Fruit fly (Drosophila melanogaster) whole organism, embryonic: Measurements from ENCODE around the gene dls.

Experiments
- BEAF-32 ChIP-seq: fragments of 200-800 bp; sonication (Bioruptor generic); optimal IDR thresholded peaks from 3 replicates; lab custom pipeline; 2017; ENCODE audit warnings: missing biosample characterization, missing genetic modification characterization, mild to moderate bottlenecking, moderate library complexity, missing genetic modification reagents
- CG11696 ChIP-seq: fragments of 200-800 bp; sonication (Bioruptor generic); IDR thresholded peaks from 2 replicates; pipeline ENCODE4 v1.3.6; 2022; ENCODE audit warnings: missing biosample characterization, missing genetic modification characterization
- CG12104 ChIP-seq: fragments of 200-800 bp; sonication (Bioruptor generic); optimal IDR thresholded peaks from 3 replicates; lab custom pipeline; 2016; ENCODE audit warnings: missing biosample characterization, missing genetic modification characterization
- CG12155 ChIP-seq: fragments of 200-800 bp; sonication (Bioruptor generic); optimal IDR thresholded peaks from 3 replicates; lab custom pipeline; 2016; ENCODE audit warnings: missing biosample characterization, missing genetic modification characterization
- CG13287 ChIP-seq: fragments of 200-800 bp; sonication (Bioruptor generic); IDR thresholded peaks from 2 replicates; pipeline ENCODE4 v1.3.6; 2022; ENCODE audit warnings: missing biosample characterization, missing genetic modification characterization; ENCODE audit not compliant: partially characterized antibody
- CG14965 ChIP-seq: fragments of 200-800 bp; sonication (Bioruptor generic); optimal IDR thresholded peaks from 2 replicates; lab custom pipeline; 2016; ENCODE audit warnings: missing biosample characterization, missing genetic modification characterization, borderline replicate concordance
- CG17829 ChIP-seq: fragments of 200-800 bp; optimal IDR thresholded peaks from 2 replicates; lab custom pipeline; 2019; ENCODE audit warnings: missing biosample characterization, mild to moderate bottlenecking, missing genetic modification characterization, moderate library complexity
- CG2129 ChIP-seq: fragments of 200-800 bp; sonication (Bioruptor generic); IDR thresholded peaks from 2 replicates; pipeline ENCODE4 v1.3.6; 2022; ENCODE audit warnings: missing biosample characterization, missing genetic modification characterization; ENCODE audit not compliant: partially characterized antibody
- CG2202 ChIP-seq: fragments of 200-800 bp; sonication (Bioruptor generic); optimal IDR thresholded peaks from 2 replicates; lab custom pipeline; 2018; ENCODE audit warnings: missing biosample characterization, mild to moderate bottlenecking, missing genetic modification characterization
- CG34376 ChIP-seq: fragments of 200-800 bp; sonication (Bioruptor generic); optimal IDR thresholded peaks from 2 replicates; lab custom pipeline; 2018; ENCODE audit warnings: missing biosample characterization, mild to moderate bottlenecking, missing genetic modification characterization
- CG34422 ChIP-seq: fragments of 200-800 bp; sonication (Bioruptor generic); IDR thresholded peaks from 3 replicates; pipeline ENCODE4 v1.3.6; 2022; ENCODE audit warnings: missing biosample characterization, missing genetic modification characterization
- CG9727 ChIP-seq: fragments of 200-800 bp; sonication (Bioruptor generic); optimal IDR thresholded peaks from 3 replicates; lab custom pipeline; 2017; ENCODE audit warnings: missing biosample characterization, mild to moderate bottlenecking, missing genetic modification characterization
- Dfd ChIP-seq, 2 experiments: fragments of >200 bp; optimal IDR thresholded peaks; 2 replicates each; lab custom pipeline; 2017; ENCODE audit warnings: missing biosample characterization in 2 of 2, missing genetic modification characterization in 2 of 2
- Dll ChIP-seq: fragments of 200-800 bp; sonication (Bioruptor generic); IDR thresholded peaks from 4 replicates; pipeline ENCODE4 v1.3.6; 2022; ENCODE audit warnings: missing biosample characterization, missing genetic modification characterization; ENCODE audit not compliant: partially characterized antibody
- Dref ChIP-seq: fragments of 200-800 bp; sonication (Bioruptor generic); IDR thresholded peaks from 2 replicates; pipeline ENCODE4 v1.3.6; 2022; ENCODE audit warnings: missing biosample characterization, missing genetic modification characterization
- Drgx ChIP-seq: fragments of 200-800 bp; sonication (Bioruptor generic); IDR thresholded peaks from 2 replicates; pipeline ENCODE4 v1.3.6; 2022; ENCODE audit warnings: missing biosample characterization, missing genetic modification characterization
- E2f2 ChIP-seq: fragments of 200-800 bp; sonication (Bioruptor generic); IDR thresholded peaks from 2 replicates; pipeline ENCODE4 v1.3.6; 2022; ENCODE audit warnings: missing biosample characterization, missing genetic modification characterization
- Ets65A ChIP-seq: fragments of 200-800 bp; sonication (Bioruptor generic); peaks from one replicate; lab custom pipeline; 2016; ENCODE audit warnings: missing biosample characterization, missing genetic modification characterization
- MBD-R2 ChIP-seq: fragments of 200-800 bp; sonication (Bioruptor generic); IDR thresholded peaks from 2 replicates; pipeline ENCODE4 v1.3.6; 2022; ENCODE audit warnings: missing biosample characterization, missing genetic modification characterization
- Med ChIP-seq: fragments of 200-800 bp; sonication (Bioruptor generic); peaks from one replicate; lab custom pipeline; 2016; ENCODE audit warnings: missing biosample characterization, missing genetic modification characterization, mild to moderate bottlenecking, inconsistent platforms, moderate library complexity
- Xbp1 ChIP-seq: fragments of 200-800 bp; sonication (Bioruptor generic); optimal IDR thresholded peaks from 3 replicates; lab custom pipeline; 2016; ENCODE audit warnings: missing biosample characterization, mild to moderate bottlenecking, missing genetic modification characterization
- crp ChIP-seq, 2 experiments: fragments of 200-800 bp; sonication (Bioruptor generic); optimal IDR thresholded peaks; 2 replicates in 1 of 2; 3 replicates in 1 of 2; lab custom pipeline; 2017; ENCODE audit warnings: missing biosample characterization in 2 of 2, missing genetic modification characterization in 2 of 2, mild to moderate bottlenecking in 1 of 2, moderate library complexity in 1 of 2
- dm ChIP-seq: fragments of 200-800 bp; sonication (Bioruptor generic); optimal IDR thresholded peaks from 3 replicates; lab custom pipeline; 2016; ENCODE audit warnings: missing biosample characterization, missing genetic modification characterization
- dpn ChIP-seq, 2 experiments: fragments of 200-800 bp; sonication (Bioruptor generic); optimal IDR thresholded peaks; 3 replicates each; lab custom pipeline; 2016; ENCODE audit warnings: missing biosample characterization in 2 of 2, missing genetic modification characterization in 2 of 2
- esg ChIP-seq: fragments of 200-800 bp; sonication (Bioruptor generic); conservative IDR thresholded peaks from 2 replicates; pipeline ENCODE4 v1.3.6; 2022; ENCODE audit warnings: missing biosample characterization, missing genetic modification characterization
- exex ChIP-seq: fragments of 200-800 bp; sonication (Bioruptor generic); optimal IDR thresholded peaks from 4 replicates; lab custom pipeline; 2018; ENCODE audit warnings: missing biosample characterization, mild to moderate bottlenecking, missing genetic modification characterization, moderate library complexity
- insv ChIP-seq, 2 experiments: fragments of 200-800 bp; sonication (Bioruptor generic); optimal IDR thresholded peaks; 3 replicates each; lab custom pipeline; 2016 to 2018; ENCODE audit warnings: missing biosample characterization in 2 of 2, missing genetic modification characterization in 2 of 2
- lbe ChIP-seq: fragments of 200-800 bp; sonication (Bioruptor generic); optimal IDR thresholded peaks from 2 replicates; lab custom pipeline; 2016; ENCODE audit warnings: missing biosample characterization, mild to moderate bottlenecking, missing genetic modification characterization
- luna ChIP-seq: fragments of 200-800 bp; sonication (Bioruptor generic); optimal IDR thresholded peaks from 2 replicates; lab custom pipeline; 2016; ENCODE audit warnings: missing biosample characterization, missing genetic modification characterization
- odd ChIP-seq: fragments of 200-800 bp; sonication (Bioruptor generic); optimal IDR thresholded peaks from 2 replicates; lab custom pipeline; 2017; ENCODE audit warnings: missing biosample characterization, mild to moderate bottlenecking, missing genetic modification characterization
- pros ChIP-seq: fragments of 200-800 bp; sonication (Bioruptor generic); optimal IDR thresholded peaks from 3 replicates; lab custom pipeline; 2019; ENCODE audit warnings: missing biosample characterization, mild to moderate bottlenecking, missing genetic modification characterization, moderate library complexity
- pzg ChIP-seq: fragments of 200-800 bp; sonication (Bioruptor generic); optimal IDR thresholded peaks from 3 replicates; lab custom pipeline; 2018; ENCODE audit warnings: missing biosample characterization, mild to moderate bottlenecking, missing genetic modification characterization, moderate library complexity
- sug ChIP-seq: fragments of 200-800 bp; optimal IDR thresholded peaks from 2 replicates; lab custom pipeline; 2019; ENCODE audit warnings: missing biosample characterization, mild to moderate bottlenecking, missing genetic modification characterization, moderate library complexity
- tna ChIP-seq: fragments of 200-800 bp; sonication (Bioruptor generic); IDR thresholded peaks from 2 replicates; pipeline ENCODE4 v1.3.6; 2022; ENCODE audit warnings: missing biosample characterization, missing genetic modification characterization; ENCODE audit not compliant: partially characterized antibody
- twi ChIP-seq: fragments of 200-800 bp; optimal IDR thresholded peaks from 2 replicates; lab custom pipeline; 2019; ENCODE audit warnings: missing biosample characterization, mild to moderate bottlenecking, missing genetic modification characterization, moderate library complexity

dls gene

DNA sequence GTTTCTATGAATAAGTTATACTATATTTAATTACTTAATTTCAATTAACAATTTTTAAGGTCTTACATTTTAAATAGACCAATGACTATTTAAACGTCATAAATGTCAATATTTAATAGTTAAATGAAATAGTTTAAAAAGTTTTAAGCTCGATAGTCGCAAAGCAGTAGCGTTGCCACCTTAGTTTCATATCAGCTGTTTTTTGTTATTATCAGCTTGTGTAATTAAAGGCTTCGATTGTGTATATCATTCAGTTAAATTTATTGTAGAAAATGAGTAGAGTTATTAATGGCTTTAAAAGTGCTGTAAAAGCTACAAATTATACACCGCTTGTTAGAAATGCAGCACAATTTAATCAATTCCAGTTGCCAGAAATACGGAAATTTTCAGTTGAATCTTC lies 31.8 kb downstream of the dls start, which contains the start of gene Hsc20 (continued):
- TF ChIP-seq BEAF-32 (GFP tag; lab: Kevin White, UChicago) (peak; percentile 24), pros (GFP tag; lab: Kevin White, UChicago) (no peak), luna (GFP tag; lab: Kevin White, UChicago) (no peak), MBD-R2 (GFP tag; lab: Robert Waterston, UW) (peak; percentile 65), CG2202 (tag; lab: Kevin White, UChicago) (no peak), CG17829 (tag; lab: Kevin White, UChicago) (no peak), Xbp1 (GFP tag; lab: Kevin White, UChicago) (no peak), CG14965 (no peak), E2f2 (GFP tag; lab: Robert Waterston, UW) (peak; percentile 29; the same call in 1 of the 2 replicates), esg (no peak)

DNA sequence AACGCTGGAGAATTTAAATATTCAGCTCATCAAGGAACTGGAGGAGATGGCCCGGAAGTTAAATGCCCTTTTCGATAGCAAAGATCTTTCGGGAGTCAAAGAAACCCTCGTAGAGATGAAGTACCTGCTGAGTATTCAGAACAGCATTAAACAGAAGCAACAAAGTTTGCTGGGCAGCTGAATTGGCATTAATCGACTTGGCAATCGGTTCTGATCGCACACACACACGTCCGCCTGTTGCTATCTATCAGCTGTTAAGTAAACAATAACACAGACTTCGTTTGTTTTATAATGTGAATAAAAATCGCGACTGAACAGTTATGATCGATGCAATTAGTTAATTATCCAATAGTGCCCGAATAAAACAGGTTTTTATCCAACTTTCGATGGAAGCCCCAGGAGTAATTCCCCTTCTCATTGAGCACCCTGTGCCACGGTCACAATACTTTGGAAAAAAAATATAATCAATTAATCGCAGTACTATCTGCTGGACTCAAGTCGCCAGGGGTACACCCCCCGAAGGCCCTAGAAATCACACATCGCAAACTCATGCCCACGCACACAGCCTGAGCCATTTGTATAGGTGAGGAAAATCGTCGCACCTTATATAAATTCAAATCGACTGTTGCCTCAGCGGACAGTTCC lies 32.8 kb downstream of the dls start:
- peak; percentile 16 for TF ChIP-seq lbe
- peak in 1 of 2 experiments; percentile 57 for TF ChIP-seq crp (GFP tag; optimal IDR thresholded peaks at IDR 0.05; lab: Kevin White, UChicago)
- no peak for TF ChIP-seq dpn (GFP tag; optimal IDR thresholded peaks at IDR 0.05; lab: Kevin White, UChicago)
- no peak for TF ChIP-seq Drgx (GFP tag; lab: Robert Waterston, UW)
- no peak for TF ChIP-seq Dfd (GFP tag; optimal IDR thresholded peaks at IDR 0.05; lab: Kevin White, UChicago)
- TF ChIP-seq sug = peak; percentile 53
- TF ChIP-seq Med = peak; percentile 48
- no peak for TF ChIP-seq dm (GFP tag; lab: Kevin White, UChicago)
- TF ChIP-seq pzg (GFP tag; lab: Kevin White, UChicago) = peak; percentile 6
- TF ChIP-seq CG2129 (GFP tag; lab: Robert Waterston, UW) = no peak
- TF ChIP-seq Dref (GFP tag; lab: Robert Waterston, UW) = peak; percentile 50
- TF ChIP-seq MBD-R2 (GFP tag; lab: Robert Waterston, UW) = 0 out of 2 replicates have a peak, but pooled peaks have one; percentile 19
- TF ChIP-seq Dll = 0 out of 4 replicates have a peak, but pooled peaks have one; percentile 12
- no peak for TF ChIP-seq CG9727
- TF ChIP-seq CG34422 (GFP tag; lab: Robert Waterston, UW) = 0 out of 3 replicates have a peak, but pooled peaks have one; percentile 26
- peak; percentile 48 for TF ChIP-seq exex (tag; lab: Kevin White, UChicago)
- peak; percentile 26; the same call in 1 of the 2 replicates for TF ChIP-seq CG13287 (GFP tag; lab: Robert Waterston, UW)
- TF ChIP-seq CG34376 (GFP tag; lab: Kevin White, UChicago) = peak; percentile 17

DNA sequence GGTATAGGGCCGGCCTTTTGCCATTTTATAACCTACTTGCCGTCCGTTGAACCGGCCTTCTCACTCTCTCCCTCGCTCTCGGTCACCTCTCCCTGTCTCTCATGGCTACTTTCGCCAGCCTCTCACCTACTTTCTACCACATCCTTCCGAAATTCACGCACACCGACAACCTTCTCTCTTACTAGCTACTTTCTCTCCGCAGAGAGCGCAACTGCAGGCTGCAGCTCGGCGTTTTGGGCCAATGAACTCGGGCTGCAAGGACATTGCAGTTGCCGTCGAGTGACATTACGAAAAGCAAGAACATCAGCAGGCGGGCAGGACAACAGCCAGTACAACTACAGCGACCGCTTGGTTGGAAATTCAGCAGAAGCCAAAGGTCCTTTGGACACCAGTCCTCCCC lies 40.2 kb downstream of the dls start:
- TF ChIP-seq tna (GFP tag; lab: Robert Waterston, UW) (no peak), CG12104 (GFP tag; lab: Kevin White, UChicago) (no peak), CG11696 (GFP tag; lab: Robert Waterston, UW) (no peak), odd (GFP tag; lab: Kevin White, UChicago) (no peak), twi (no peak), insv (GFP tag; optimal IDR thresholded peaks at IDR 0.05; lab: Kevin White, UChicago) (no peak), CG12155 (GFP tag; lab: Kevin White, UChicago) (no peak), Ets65A (GFP tag; lab: Kevin White, UChicago) (peak; percentile 88)
